Worm (Caenorhabditis elegans): ENCODE data around the gene srg-53.

srg-53 gene

DNA sequence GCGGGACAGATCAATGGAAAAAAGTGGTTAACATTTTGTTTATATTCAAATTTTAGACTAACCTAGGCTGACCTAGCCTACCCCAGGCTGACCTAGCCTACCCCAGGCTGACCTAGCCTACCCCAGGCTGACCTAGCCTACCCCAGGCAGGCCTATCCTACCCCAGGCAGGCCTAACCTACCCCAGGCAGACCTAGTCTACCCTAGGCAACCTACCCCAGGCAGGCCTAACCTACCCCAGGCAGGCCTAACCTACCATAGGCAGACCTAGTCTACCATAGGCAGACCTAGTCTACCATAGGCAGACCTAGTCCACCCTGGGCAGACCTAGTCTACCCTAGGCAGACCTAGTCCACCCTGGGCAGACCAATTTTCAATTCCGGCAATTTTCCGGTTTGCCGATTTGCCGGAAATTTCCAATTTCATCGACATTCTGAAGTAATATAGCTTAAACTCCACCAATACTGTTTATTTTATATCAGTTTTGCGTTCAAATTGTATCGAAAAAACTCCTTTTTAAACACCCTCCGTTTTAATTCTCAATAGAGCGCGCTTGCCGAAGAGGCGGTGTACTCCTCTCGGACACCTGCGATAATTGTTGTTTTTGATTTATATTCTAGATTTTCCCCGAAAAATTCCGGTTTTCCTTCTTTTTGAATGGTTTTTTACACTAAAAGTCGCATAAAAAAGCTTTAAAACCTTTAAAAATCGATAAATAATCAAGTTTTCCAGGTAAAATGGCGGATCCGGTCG is 25.1 kb downstream of the srg-53 start, which contains the start of gene trm-2A (continued):
- no peak for TF ChIP-seq nfya-2 (GFP tag; IDR thresholded peaks at IDR 0.05)
- TF ChIP-seq bed-1 (GFP tag; IDR thresholded peaks at IDR 0.05) = no peak
- no peak for TF ChIP-seq nhr-80 (tag; optimal IDR thresholded peaks at IDR 0.05)
- TF ChIP-seq rpc-1 (optimal IDR thresholded peaks at IDR 0.05) = no peak
- no peak for TF ChIP-seq rpc-1 (tag; optimal IDR thresholded peaks at IDR 0.05)
- TF ChIP-seq cebp-1 (GFP tag; IDR thresholded peaks at IDR 0.05) = no peak
- TF ChIP-seq cebp-1 (tag; optimal IDR thresholded peaks at IDR 0.05) = no peak
- peak; percentile 27 for TF ChIP-seq tbp1 (GFP tag; optimal IDR thresholded peaks at IDR 0.05)
- peak; percentile 76 for TF ChIP-seq efl-1 (GFP tag; optimal IDR thresholded peaks at IDR 0.05)
- TF ChIP-seq ceh-100 (GFP tag; IDR thresholded peaks at IDR 0.05) = 0 out of 2 replicates have a peak, but pooled peaks have one; percentile 22
- TF ChIP-seq lag-1 (GFP tag; IDR thresholded peaks at IDR 0.05) = no peak

DNA sequence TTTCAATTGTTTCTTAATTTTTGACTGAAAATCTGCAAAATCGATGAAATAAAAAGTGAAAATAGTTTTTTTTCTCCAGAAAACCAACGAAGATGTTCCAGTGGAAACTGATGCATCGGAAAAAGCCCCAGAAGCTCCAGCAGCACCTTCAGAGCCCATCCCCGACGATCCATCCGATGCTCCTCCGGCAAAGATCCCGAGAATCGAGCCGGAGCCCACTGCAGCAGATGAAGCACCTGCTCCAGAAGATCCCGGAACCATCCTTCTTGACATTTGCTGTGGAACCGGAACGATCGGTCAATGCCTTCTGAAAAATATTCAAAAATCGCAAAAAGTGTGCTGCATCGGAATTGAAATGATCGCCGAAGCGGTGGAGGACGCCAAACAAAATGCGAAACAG is 29.4 kb downstream of the srg-53 start:
- peak; percentile 76 for TF ChIP-seq zfh-2 (GFP tag; conservative IDR thresholded peaks at IDR 0.05)
- no peak for TF ChIP-seq him-1 (tag; optimal IDR thresholded peaks at IDR 0.05)
- TF ChIP-seq egrh-3 (GFP tag; IDR thresholded peaks at IDR 0.05) = peak; percentile 60; the same call in 1 of the 2 replicates
- TF ChIP-seq mcd-1 (GFP tag; IDR thresholded peaks at IDR 0.05) = 0 out of 2 replicates have a peak, but pooled peaks have one; percentile 10

DNA sequence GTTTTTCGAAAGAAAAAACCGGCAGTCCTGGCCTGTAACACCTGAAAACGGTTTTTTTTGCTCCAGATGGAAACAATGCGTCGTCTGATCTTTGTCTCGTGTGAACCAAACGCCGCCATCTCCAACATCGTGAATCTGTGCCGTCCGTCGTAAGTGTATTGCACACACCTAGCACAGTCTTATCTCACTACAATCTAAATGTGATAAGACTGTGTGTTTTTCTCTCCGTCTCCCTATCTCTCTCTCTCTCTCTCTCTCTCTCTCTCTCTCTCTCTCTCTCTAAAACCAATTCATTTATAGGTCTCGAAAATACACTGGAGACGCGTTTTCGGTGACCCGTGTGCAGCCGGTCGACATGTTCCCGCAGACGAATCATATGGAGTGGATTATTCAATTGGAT is 31.3 kb downstream of the srg-53 start:
- TF ChIP-seq let-607 (tag; optimal IDR thresholded peaks at IDR 0.05) (peak in 1 of 2 experiments; percentile 16), ekl-4 (GFP tag; IDR thresholded peaks at IDR 0.05) (no peak), C06A6.2 (GFP tag; conservative IDR thresholded peaks at IDR 0.05) (no peak), zim-3 (tag; optimal IDR thresholded peaks at IDR 0.05) (no peak), Y67H2A.10 (GFP tag; conservative IDR thresholded peaks at IDR 0.05) (no peak), nhr-80 (tag; optimal IDR thresholded peaks at IDR 0.05) (peak; percentile 88), ets-4 (GFP tag; optimal IDR thresholded peaks at IDR 0.05) (peak; percentile 54), sdz-38 (tag; optimal IDR thresholded peaks at IDR 0.05) (no peak), atf-7 (tag; optimal IDR thresholded peaks at IDR 0.05) (peak; percentile 19), dpl-1 (GFP tag; optimal IDR thresholded peaks at IDR 0.05) (no peak), dox-1 (GFP tag; IDR thresholded peaks at IDR 0.05) (peak; percentile 41; the same call in 1 of the 2 replicates), pbrm-1 (GFP tag; IDR thresholded peaks at IDR 0.05) (0 out of 2 replicates have a peak, but pooled peaks have one; percentile 29), die-1 (tag; optimal IDR thresholded peaks at IDR 0.05) (no peak), ceh-79 (tag; optimal IDR thresholded peaks at IDR 0.05) (no peak), cebp-1 (GFP tag; IDR thresholded peaks at IDR 0.05) (no peak), cebp-1 (tag; optimal IDR thresholded peaks at IDR 0.05) (peak; percentile 26), lin-54 (GFP tag; optimal IDR thresholded peaks at IDR 0.05) (peak; percentile 5), attf-5 (GFP tag; optimal IDR thresholded peaks at IDR 0.05) (peak; percentile 66), Y56A3A.18 (GFP tag; IDR thresholded peaks at IDR 0.05) (no peak), B0019.2 (GFP tag; conservative IDR thresholded peaks at IDR 0.05) (no peak), mcd-1 (GFP tag; IDR thresholded peaks at IDR 0.05) (peak; percentile 32; the same call in 1 of the 2 replicates), F23B12.7 (tag; optimal IDR thresholded peaks at IDR 0.05; ENCODE audit: insufficient read depth) (no peak), nhr-90 (tag; optimal IDR thresholded peaks at IDR 0.05) (peak; percentile 35), ceh-58 (GFP tag; IDR thresholded peaks at IDR 0.05) (no peak), hmg-1.2 (GFP tag; IDR thresholded peaks at IDR 0.05) (peak; percentile 29; the same call in 1 of the 2 replicates)
